Fruit fly (Drosophila melanogaster) whole organism, prepupa: ENCODE results near the gene CG4362.

ENCODE experiments used
- Blimp-1 ChIP-seq: fragments of 200-800 bp; sonication (Bioruptor generic); optimal IDR thresholded peaks from 3 replicates; lab custom pipeline; 2017; ENCODE audit warnings: missing biosample characterization, missing genetic modification characterization, mild to moderate bottlenecking, moderate library complexity, missing genetic modification reagents
- CG10631 ChIP-seq: fragments of 200-800 bp; sonication (Bioruptor generic); optimal IDR thresholded peaks from 2 replicates; lab custom pipeline; 2016; ENCODE audit warnings: missing biosample characterization, missing genetic modification characterization
- CG15336 ChIP-seq: fragments of 200-800 bp; sonication (Bioruptor generic); IDR thresholded peaks from 2 replicates; pipeline ENCODE4 v1.3.6; 2022; ENCODE audit warnings: missing biosample characterization, missing genetic modification characterization
- CG1621 ChIP-seq: fragments of 200-800 bp; sonication (Bioruptor generic); optimal IDR thresholded peaks from 3 replicates; lab custom pipeline; 2018; ENCODE audit warnings: missing biosample characterization, mild to moderate bottlenecking, missing genetic modification characterization
- CG16779 ChIP-seq: fragments of 200-800 bp; sonication (Bioruptor generic); optimal IDR thresholded peaks from 3 replicates; lab custom pipeline; 2017; ENCODE audit warnings: missing biosample characterization, mild to moderate bottlenecking, missing genetic modification characterization
- CG3032 ChIP-seq: fragments of 200-800 bp; optimal IDR thresholded peaks from 2 replicates; lab custom pipeline; 2019; ENCODE audit warnings: missing biosample characterization, mild to moderate bottlenecking, missing genetic modification characterization, moderate library complexity
- CG32006 ChIP-seq: fragments of 200-800 bp; sonication (Bioruptor generic); optimal IDR thresholded peaks from 3 replicates; lab custom pipeline; 2017; ENCODE audit warnings: missing biosample characterization, mild to moderate bottlenecking, missing genetic modification characterization
- CG34406 ChIP-seq: fragments of 200-800 bp; sonication (Bioruptor generic); optimal IDR thresholded peaks from 3 replicates; lab custom pipeline; 2016; ENCODE audit warnings: missing biosample characterization, missing genetic modification characterization
- CG3919 ChIP-seq: fragments of 200-800 bp; sonication (Bioruptor generic); optimal IDR thresholded peaks from 3 replicates; lab custom pipeline; 2016; ENCODE audit warnings: missing biosample characterization, missing genetic modification characterization
- CG4318 ChIP-seq: fragments of 200-800 bp; sonication (Bioruptor generic); optimal IDR thresholded peaks from 3 replicates; lab custom pipeline; 2017; ENCODE audit warnings: missing biosample characterization, mild to moderate bottlenecking, missing genetic modification characterization
- CG6276 ChIP-seq: fragments of 200-800 bp; sonication (Bioruptor generic); optimal IDR thresholded peaks from 2 replicates; lab custom pipeline; 2017; ENCODE audit warnings: missing biosample characterization, mild to moderate bottlenecking, missing genetic modification characterization
- CG6808 ChIP-seq: fragments of 200-800 bp; sonication (Bioruptor generic); optimal IDR thresholded peaks from 3 replicates; lab custom pipeline; 2017; ENCODE audit warnings: missing biosample characterization, missing genetic modification characterization, mild to moderate bottlenecking, moderate library complexity, missing genetic modification reagents
- CG6854 ChIP-seq: fragments of 200-800 bp; sonication (Bioruptor generic); optimal IDR thresholded peaks from 2 replicates; lab custom pipeline; 2017; ENCODE audit warnings: missing biosample characterization, mild to moderate bottlenecking, missing genetic modification characterization
- CG7368 ChIP-seq: fragments of 200-800 bp; sonication (Bioruptor generic); optimal IDR thresholded peaks from 3 replicates; lab custom pipeline; 2016; ENCODE audit warnings: missing biosample characterization, missing genetic modification characterization
- CG8119 ChIP-seq: fragments of 200-800 bp; sonication (Bioruptor generic); IDR thresholded peaks from 3 replicates; pipeline ENCODE4 v1.3.6; 2022; ENCODE audit warnings: missing biosample characterization, missing genetic modification characterization
- CG8319 ChIP-seq: fragments of 200-800 bp; sonication (Bioruptor generic); optimal IDR thresholded peaks from 3 replicates; lab custom pipeline; 2016; ENCODE audit warnings: missing biosample characterization, missing genetic modification characterization
- CG8632 ChIP-seq: fragments of 200-800 bp; sonication (Bioruptor generic); optimal IDR thresholded peaks from 3 replicates; lab custom pipeline; 2016; ENCODE audit warnings: missing biosample characterization, missing genetic modification characterization
- CG9139 ChIP-seq: fragments of 200-800 bp; sonication (Bioruptor generic); optimal IDR thresholded peaks from 3 replicates; lab custom pipeline; 2017; ENCODE audit warnings: missing biosample characterization, mild to moderate bottlenecking, missing genetic modification characterization
- Eip75B ChIP-seq: fragments of 200-800 bp; sonication (Bioruptor generic); optimal IDR thresholded peaks from 3 replicates; lab custom pipeline; 2016; ENCODE audit warnings: missing biosample characterization, missing genetic modification characterization
- Eip93F ChIP-seq: fragments of 200-800 bp; sonication (Bioruptor generic); optimal IDR thresholded peaks from 2 replicates; lab custom pipeline; 2016; ENCODE audit warnings: missing biosample characterization, mild to moderate bottlenecking, missing genetic modification characterization
- Ets21C ChIP-seq: fragments of 200-800 bp; sonication (Bioruptor generic); optimal IDR thresholded peaks from 3 replicates; lab custom pipeline; 2016; ENCODE audit warnings: missing biosample characterization, missing genetic modification characterization
- Ets96B ChIP-seq: fragments of 200-800 bp; optimal IDR thresholded peaks from 2 replicates; lab custom pipeline; 2019; ENCODE audit warnings: missing biosample characterization, mild to moderate bottlenecking, missing genetic modification characterization, moderate library complexity
- Gug ChIP-seq: fragments of 200-800 bp; sonication (Bioruptor generic); IDR thresholded peaks from 2 replicates; pipeline ENCODE4 v1.3.6; 2022; ENCODE audit warnings: missing biosample characterization, missing genetic modification characterization
- Hr38 ChIP-seq: sonication (Bioruptor generic); optimal IDR thresholded peaks from 2 replicates; lab custom pipeline; 2016; ENCODE audit warnings: missing biosample characterization, missing genetic modification characterization
- Hr39 ChIP-seq: fragments of 200-800 bp; sonication (Bioruptor generic); optimal IDR thresholded peaks from 2 replicates; lab custom pipeline; 2016; ENCODE audit warnings: missing biosample characterization, missing genetic modification characterization
- Hr4 ChIP-seq: fragments of 200-800 bp; sonication (Bioruptor generic); optimal IDR thresholded peaks from 3 replicates; lab custom pipeline; 2016; ENCODE audit warnings: missing biosample characterization, missing genetic modification characterization
- Lpt ChIP-seq: fragments of 200-800 bp; sonication (Bioruptor generic); optimal IDR thresholded peaks from 3 replicates; lab custom pipeline; 2016; ENCODE audit warnings: missing biosample characterization, missing genetic modification characterization
- Smox ChIP-seq: fragments of 200-800 bp; sonication (Bioruptor generic); optimal IDR thresholded peaks from 3 replicates; lab custom pipeline; 2016; ENCODE audit warnings: missing biosample characterization, missing genetic modification characterization
- Sox102F ChIP-seq: fragments of 200-800 bp; sonication (Bioruptor generic); optimal IDR thresholded peaks from 2 replicates; lab custom pipeline; 2016; ENCODE audit warnings: missing biosample characterization, mild to moderate bottlenecking, missing genetic modification characterization
- Sox14 ChIP-seq: fragments of 200-800 bp; sonication (Bioruptor generic); optimal IDR thresholded peaks from 3 replicates; lab custom pipeline; 2016; ENCODE audit warnings: missing biosample characterization, missing genetic modification characterization
- Sox15 ChIP-seq: fragments of 200-800 bp; sonication (Bioruptor generic); optimal IDR thresholded peaks from 3 replicates; lab custom pipeline; 2016; ENCODE audit warnings: missing biosample characterization, missing genetic modification characterization
- achi ChIP-seq: fragments of 200-800 bp; sonication (Bioruptor generic); optimal IDR thresholded peaks from 3 replicates; lab custom pipeline; 2016; ENCODE audit warnings: missing biosample characterization, missing genetic modification characterization
- acj6 ChIP-seq: fragments of 200-800 bp; sonication (Bioruptor generic); optimal IDR thresholded peaks from 3 replicates; lab custom pipeline; 2016; ENCODE audit warnings: missing biosample characterization, missing genetic modification characterization
- cyc ChIP-seq: fragments of 200-800 bp; sonication (Bioruptor generic); optimal IDR thresholded peaks from 3 replicates; lab custom pipeline; 2016; ENCODE audit warnings: missing biosample characterization, missing genetic modification characterization
- dac ChIP-seq: fragments of 200-800 bp; sonication (Bioruptor generic); optimal IDR thresholded peaks from 2 replicates; lab custom pipeline; 2017; ENCODE audit warnings: missing biosample characterization, mild to moderate bottlenecking, missing genetic modification characterization
- eg ChIP-seq: fragments of 200-800 bp; sonication (Bioruptor generic); IDR thresholded peaks from 3 replicates; pipeline ENCODE4 v1.3.6; 2022; ENCODE audit warnings: missing biosample characterization, missing genetic modification characterization
- esn ChIP-seq: fragments of 200-800 bp; sonication (Bioruptor generic); optimal IDR thresholded peaks from 2 replicates; lab custom pipeline; 2016; ENCODE audit warnings: missing biosample characterization, mild to moderate bottlenecking, missing genetic modification characterization, moderate library complexity
- fd85E ChIP-seq: fragments of 200-800 bp; sonication (Bioruptor generic); optimal IDR thresholded peaks from 3 replicates; lab custom pipeline; 2016; ENCODE audit warnings: missing biosample characterization, missing genetic modification characterization
- fkh ChIP-seq: fragments of 200-800 bp; sonication (Bioruptor generic); optimal IDR thresholded peaks from 3 replicates; lab custom pipeline; 2017; ENCODE audit warnings: missing biosample characterization, mild to moderate bottlenecking, missing genetic modification characterization, moderate library complexity
- net ChIP-seq: fragments of 200-800 bp; sonication (Bioruptor generic); optimal IDR thresholded peaks from 3 replicates; lab custom pipeline; 2016; ENCODE audit warnings: missing biosample characterization, missing genetic modification characterization
- salr ChIP-seq, 2 experiments: fragments of 200-800 bp; sonication (Bioruptor generic); optimal IDR thresholded peaks; 3 replicates each; lab custom pipeline; 2016 to 2018; ENCODE audit warnings: missing biosample characterization in 2 of 2, missing genetic modification characterization in 2 of 2, mild to moderate bottlenecking in 1 of 2
- ss ChIP-seq, 2 experiments: fragments of 200-800 bp; sonication (Bioruptor generic); optimal IDR thresholded peaks; 2 replicates in 1 of 2; 3 replicates in 1 of 2; lab custom pipeline; 2017 to 2018; ENCODE audit warnings: mild to moderate bottlenecking in 2 of 2, missing biosample characterization in 2 of 2, missing genetic modification characterization in 2 of 2, moderate library complexity in 1 of 2
- svp ChIP-seq: fragments of 200-800 bp; sonication (Bioruptor generic); peaks from one replicate; lab custom pipeline; 2016; ENCODE audit warnings: missing biosample characterization, missing genetic modification characterization
- topi ChIP-seq: fragments of 200-800 bp; sonication (Bioruptor generic); optimal IDR thresholded peaks from 3 replicates; lab custom pipeline; 2016; ENCODE audit warnings: missing biosample characterization, missing genetic modification characterization
- vri ChIP-seq: fragments of 200-800 bp; sonication (Bioruptor generic); optimal IDR thresholded peaks from 3 replicates; lab custom pipeline; 2016; ENCODE audit warnings: missing biosample characterization, mild to moderate bottlenecking, missing genetic modification characterization

Gene CG4362

DNA sequence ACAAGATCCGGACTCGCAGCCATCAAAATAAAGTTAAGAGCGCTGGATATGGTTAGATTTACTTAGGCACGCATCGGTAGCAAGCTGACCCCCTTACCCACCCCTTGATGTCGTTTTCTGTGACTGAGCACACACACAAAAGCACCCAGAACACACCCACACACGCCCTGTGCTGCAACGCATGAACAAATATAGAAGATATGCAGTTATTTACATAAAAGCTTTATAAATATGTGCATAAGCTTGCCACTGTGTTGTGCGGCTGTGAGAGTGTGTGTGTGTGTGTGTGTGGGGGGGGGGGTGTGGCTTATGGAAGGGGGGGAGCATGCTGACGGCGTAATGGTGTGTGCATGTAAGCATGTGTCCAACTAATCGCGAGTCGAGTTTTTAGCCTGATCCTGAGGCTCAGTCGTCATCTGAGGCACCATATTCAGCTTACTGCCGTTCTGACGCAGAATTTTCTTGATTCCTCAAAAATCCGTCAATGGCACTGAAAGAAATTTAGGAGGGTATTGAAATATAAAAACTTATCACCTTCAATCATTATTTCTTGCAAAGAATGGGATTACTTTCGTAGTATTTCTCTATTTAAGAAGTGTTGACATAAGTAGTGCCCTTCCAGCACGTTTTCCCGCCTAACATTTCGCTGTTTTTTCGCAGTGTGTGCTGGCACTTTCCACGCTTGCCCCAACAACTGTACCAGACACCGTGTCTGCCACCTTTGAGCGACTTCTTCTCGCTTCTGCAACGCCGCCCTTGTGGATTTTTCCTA is 21.5 kb downstream of the CG4362 start (continued):
- peak; percentile 17 to 41 for TF ChIP-seq ss (GFP tag; optimal IDR thresholded peaks at IDR 0.05; lab: Kevin White, UChicago)
- TF ChIP-seq Eip93F (GFP tag; lab: Kevin White, UChicago), result no peak
- TF ChIP-seq fd85E (GFP tag; lab: Kevin White, UChicago), result no peak
- TF ChIP-seq Sox102F (GFP tag; lab: Kevin White, UChicago), result peak; percentile 25
- TF ChIP-seq Ets96B (tag; lab: Kevin White, UChicago), result peak; percentile 48
- TF ChIP-seq Sox14 (GFP tag; lab: Kevin White, UChicago), result peak; percentile 68
- TF ChIP-seq vri (GFP tag; lab: Kevin White, UChicago), result no peak
- TF ChIP-seq Eip75B (GFP tag; lab: Kevin White, UChicago), result peak; percentile 50
- TF ChIP-seq net (GFP tag; lab: Kevin White, UChicago), result peak; percentile 57
- no peak for TF ChIP-seq CG6854 (GFP tag; lab: Kevin White, UChicago)
- TF ChIP-seq, all 60 proteins: peak for 52

DNA sequence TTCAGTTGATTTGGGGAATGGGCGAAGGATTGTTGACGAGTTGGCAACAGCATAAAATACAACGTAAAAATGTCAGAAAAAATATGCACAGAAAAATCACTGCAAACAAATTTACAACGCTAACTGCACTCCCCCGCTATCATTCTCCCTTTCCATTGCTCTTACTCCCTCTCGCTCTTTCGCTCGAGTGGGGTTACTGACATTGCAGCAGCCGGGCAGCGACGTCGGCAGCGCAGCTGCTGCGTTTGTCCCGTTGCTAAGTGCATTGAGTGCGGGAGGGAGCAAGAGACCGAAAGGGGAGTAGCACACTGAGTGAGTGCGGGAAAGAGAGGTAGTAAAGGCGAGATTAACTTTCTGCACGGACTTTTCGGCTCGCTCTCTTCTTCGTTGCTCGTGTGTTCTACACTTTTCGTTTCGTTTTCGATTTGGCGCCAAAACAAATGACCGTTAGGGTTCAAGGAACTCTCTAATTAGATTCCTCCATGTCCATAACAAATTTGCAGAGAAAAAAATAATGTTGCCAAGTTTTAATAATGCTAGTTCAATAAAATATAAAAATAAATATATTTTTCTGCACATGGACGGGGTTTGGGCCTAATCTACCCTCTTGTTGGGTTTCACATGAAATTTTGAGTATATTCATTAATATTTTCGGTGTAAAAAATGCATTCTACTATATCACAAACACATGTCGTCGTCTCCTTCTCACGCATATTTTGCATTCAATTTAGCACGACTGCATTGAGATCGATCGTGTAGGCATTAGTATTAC is 23.0 kb downstream of the CG4362 start:
- peak; percentile 45 to 69 for TF ChIP-seq salr (GFP tag; optimal IDR thresholded peaks at IDR 0.05; lab: Kevin White, UChicago)
- TF ChIP-seq CG3032 (tag; lab: Kevin White, UChicago), result peak; percentile 57
- TF ChIP-seq CG10631 (GFP tag; lab: Kevin White, UChicago), result peak; percentile 73
- peak; percentile 74 for TF ChIP-seq CG8119 (GFP tag; lab: Robert Waterston, UW)
- TF ChIP-seq Sox14 (GFP tag; lab: Kevin White, UChicago), result peak; percentile 38
- TF ChIP-seq acj6, result peak; percentile 68
- peak; percentile 40 for TF ChIP-seq CG34406 (GFP tag; lab: Kevin White, UChicago)
- peak; percentile 6 for TF ChIP-seq Ets21C (GFP tag; lab: Kevin White, UChicago)
- peak; percentile 1 for TF ChIP-seq CG7368
- peak; percentile 80 for TF ChIP-seq CG15336 (GFP tag; lab: Robert Waterston, UW)
- peak; percentile 29 for TF ChIP-seq CG16779 (tag; lab: Kevin White, UChicago)
- no peak for TF ChIP-seq fkh (GFP tag; lab: Kevin White, UChicago)
- TF ChIP-seq CG1621, result peak; percentile 5
- TF ChIP-seq net (GFP tag; lab: Kevin White, UChicago), result peak; percentile 75
- TF ChIP-seq CG4318, result peak; percentile 71
- TF ChIP-seq Sox15, result no peak
- TF ChIP-seq Smox (GFP tag; lab: Kevin White, UChicago), result peak; percentile 59
- no peak for TF ChIP-seq Eip93F (GFP tag; lab: Kevin White, UChicago)
- peak; percentile 54 for TF ChIP-seq Ets96B (tag; lab: Kevin White, UChicago)
- no peak for TF ChIP-seq Hr38 (GFP tag; lab: Kevin White, UChicago)
- TF ChIP-seq fd85E (GFP tag; lab: Kevin White, UChicago), result no peak
- TF ChIP-seq Lpt (GFP tag; lab: Kevin White, UChicago), result peak; percentile 54
- no peak for TF ChIP-seq CG9139
- peak; percentile 73 for TF ChIP-seq CG3919 (GFP tag; lab: Kevin White, UChicago)
- peak; percentile 57 for TF ChIP-seq CG6276
- TF ChIP-seq Blimp-1 (GFP tag; lab: Kevin White, UChicago), result peak; percentile 68
- peak; percentile 49 for TF ChIP-seq CG8632 (GFP tag; lab: Kevin White, UChicago)
- peak; percentile 66 for TF ChIP-seq achi (GFP tag; lab: Kevin White, UChicago)
- TF ChIP-seq dac (GFP tag; lab: Kevin White, UChicago), result peak; percentile 57
- peak; percentile 69 for TF ChIP-seq eg (GFP tag; lab: Robert Waterston, UW)
- TF ChIP-seq Gug (GFP tag; lab: Robert Waterston, UW), result peak; percentile 68
- no peak for TF ChIP-seq CG6854 (GFP tag; lab: Kevin White, UChicago)
- no peak for TF ChIP-seq CG8319
- TF ChIP-seq topi (GFP tag; lab: Kevin White, UChicago), result peak; percentile 64
- TF ChIP-seq esn (GFP tag; lab: Kevin White, UChicago), result peak; percentile 62
- peak; percentile 8 for TF ChIP-seq CG6808 (GFP tag; lab: Kevin White, UChicago)
- peak; percentile 28 for TF ChIP-seq Hr39 (GFP tag; lab: Kevin White, UChicago)
- TF ChIP-seq CG32006 (GFP tag; lab: Kevin White, UChicago), result peak; percentile 84
- peak; percentile 78 for TF ChIP-seq Hr4
- peak; percentile 48 for TF ChIP-seq cyc
- peak in 1 of 2 experiments; percentile 14 for TF ChIP-seq ss (GFP tag; optimal IDR thresholded peaks at IDR 0.05; lab: Kevin White, UChicago)
- peak; percentile 91 for TF ChIP-seq svp (GFP tag; lab: Kevin White, UChicago)
